Fruit fly (Drosophila melanogaster) whole organism, adult: Measurements from ENCODE around the gene CG4836.

ENCODE experiments used
- CG11617 ChIP-seq: fragments of 200-800 bp; sonication (Bioruptor generic); optimal IDR thresholded peaks from 2 replicates; lab custom pipeline; 2017; ENCODE audit warnings: mild to moderate bottlenecking, missing biosample characterization, missing genetic modification reagents, missing genetic modification characterization
- CG12768 ChIP-seq: fragments of 200-800 bp; sonication (Bioruptor generic); optimal IDR thresholded peaks from 2 replicates; lab custom pipeline; 2017; ENCODE audit warnings: missing biosample characterization, missing genetic modification characterization, mild to moderate bottlenecking, moderate library complexity, missing genetic modification reagents
- CG14711 ChIP-seq: fragments of 200-800 bp; sonication (Bioruptor generic); optimal IDR thresholded peaks from 2 replicates; lab custom pipeline; 2018; ENCODE audit warnings: missing biosample characterization, mild to moderate bottlenecking, missing genetic modification characterization, moderate library complexity
- CG1620 ChIP-seq: fragments of 200-800 bp; sonication (Bioruptor generic); optimal IDR thresholded peaks from 2 replicates; lab custom pipeline; 2016; ENCODE audit warnings: missing biosample characterization, missing genetic modification characterization
- CG33017 ChIP-seq: fragments of 200-800 bp; sonication (Bioruptor generic); optimal IDR thresholded peaks from 2 replicates; lab custom pipeline; 2018; ENCODE audit warnings: missing biosample characterization, mild to moderate bottlenecking, missing genetic modification characterization, moderate library complexity
- CG5204 ChIP-seq: fragments of 200-800 bp; sonication (Bioruptor generic); optimal IDR thresholded peaks from 2 replicates; lab custom pipeline; 2016; ENCODE audit warnings: missing biosample characterization, missing genetic modification characterization
- CG7045 ChIP-seq: fragments of 200-800 bp; sonication (Bioruptor generic); optimal IDR thresholded peaks from 2 replicates; lab custom pipeline; 2017; ENCODE audit warnings: missing biosample characterization, mild to moderate bottlenecking, missing genetic modification characterization
- CG7101 ChIP-seq: fragments of 200-800 bp; sonication (Bioruptor generic); optimal IDR thresholded peaks from 2 replicates; lab custom pipeline; 2018; ENCODE audit warnings: missing biosample characterization, mild to moderate bottlenecking, missing genetic modification characterization, moderate library complexity
- Clk ChIP-seq: fragments of 200-800 bp; sonication (Bioruptor generic); optimal IDR thresholded peaks from 2 replicates; lab custom pipeline; 2017; ENCODE audit warnings: missing biosample characterization, missing genetic modification characterization
- Crg-1 ChIP-seq: fragments of 200-800 bp; sonication (Bioruptor generic); optimal IDR thresholded peaks from 2 replicates; lab custom pipeline; 2016; ENCODE audit warnings: missing biosample characterization, missing genetic modification characterization
- Hr96 ChIP-seq: fragments of 200-800 bp; sonication (Bioruptor generic); optimal IDR thresholded peaks from 2 replicates; lab custom pipeline; 2016; ENCODE audit warnings: missing biosample characterization, missing genetic modification characterization
- Mnt ChIP-seq: fragments of 200-800 bp; sonication (Bioruptor generic); optimal IDR thresholded peaks from 2 replicates; lab custom pipeline; 2016; ENCODE audit warnings: missing biosample characterization, mild to moderate bottlenecking, missing genetic modification characterization
- bab1 ChIP-seq: fragments of 200-800 bp; sonication (Bioruptor generic); optimal IDR thresholded peaks from 3 replicates; lab custom pipeline; 2019; ENCODE audit warnings: missing biosample characterization, mild to moderate bottlenecking, missing genetic modification characterization, moderate library complexity
- cic ChIP-seq: fragments of 200-800 bp; sonication (Bioruptor generic); optimal IDR thresholded peaks from 2 replicates; lab custom pipeline; 2017; ENCODE audit warnings: missing biosample characterization, mild to moderate bottlenecking, missing genetic modification characterization, moderate library complexity
- cnc ChIP-seq, 2 experiments: fragments of >200 bp; optimal IDR thresholded peaks; 2 replicates each; lab custom pipeline; 2017
- kay ChIP-seq: fragments of 200-800 bp; sonication (Bioruptor generic); peaks from one replicate; lab custom pipeline; 2016; ENCODE audit warnings: missing biosample characterization, missing genetic modification characterization, borderline replicate concordance
- ovo ChIP-seq: fragments of 200-800 bp; sonication (Bioruptor generic); optimal IDR thresholded peaks from 2 replicates; lab custom pipeline; 2016; ENCODE audit warnings: missing biosample characterization, missing genetic modification characterization
- pad ChIP-seq: fragments of 200-800 bp; sonication (Bioruptor generic); optimal IDR thresholded peaks from 3 replicates; lab custom pipeline; 2017; ENCODE audit warnings: missing biosample characterization, missing genetic modification characterization, mild to moderate bottlenecking, moderate library complexity, missing genetic modification reagents
- tj ChIP-seq: fragments of 200-800 bp; sonication (Bioruptor generic); optimal IDR thresholded peaks from 3 replicates; lab custom pipeline; 2017; ENCODE audit warnings: missing biosample characterization, mild to moderate bottlenecking, missing genetic modification characterization, moderate library complexity
- toe ChIP-seq: fragments of 200-800 bp; sonication (Bioruptor generic); optimal IDR thresholded peaks from 2 replicates; lab custom pipeline; 2016; ENCODE audit warnings: missing biosample characterization, missing genetic modification characterization

Gene CG4836

DNA sequence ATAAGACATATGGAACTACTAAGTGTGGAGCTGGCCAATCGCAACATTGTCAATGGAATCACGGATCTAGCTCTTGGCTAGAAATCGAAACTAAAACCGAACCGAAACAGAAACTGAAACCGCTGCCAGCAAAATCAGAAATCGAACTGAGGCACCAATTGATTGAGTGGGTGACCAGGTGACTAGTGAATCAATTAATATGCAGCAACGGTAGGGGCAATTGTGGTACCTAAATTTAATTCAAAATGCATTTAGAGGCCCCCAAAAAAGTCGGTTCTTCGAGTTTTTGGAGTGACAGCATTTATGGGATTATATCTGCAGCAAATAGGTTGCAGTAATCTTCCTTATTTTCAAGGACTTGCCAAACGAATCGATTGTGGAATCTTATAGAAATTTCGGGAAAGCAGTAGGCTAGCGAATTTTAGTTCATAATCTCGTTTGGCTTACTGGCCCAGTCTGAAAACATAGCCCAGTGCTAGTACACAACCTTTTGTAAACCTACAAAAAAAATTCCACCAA, at the start of gene CG4836, which contains the start of gene CG17190:
CG4836 (plus strand) TSS at position 469 of the 519 bp plus-strand sequence.
CG17190 (minus strand) TSS at position 101 of the 519 bp plus-strand sequence.
- TF ChIP-seq pad (GFP tag; lab: Kevin White, UChicago) (no peak), Mnt (GFP tag; lab: Kevin White, UChicago) (no peak), CG1620 (GFP tag; lab: Kevin White, UChicago) (no peak), Clk (no peak), CG33017 (tag; lab: Kevin White, UChicago) (no peak), CG14711 (tag; lab: Kevin White, UChicago) (no peak), tj (GFP tag; lab: Kevin White, UChicago) (no peak), CG12768 (GFP tag; lab: Kevin White, UChicago) (no peak), toe (no peak), Crg-1 (no peak), CG5204 (no peak), Hr96 (GFP tag; lab: Kevin White, UChicago) (no peak), CG11617 (GFP tag; lab: Kevin White, UChicago) (no peak), ovo (no peak), CG7101 (tag; lab: Kevin White, UChicago) (no peak), kay (GFP tag; lab: Kevin White, UChicago) (no peak), cnc (optimal IDR thresholded peaks at IDR 0.05; lab: Kevin White, UChicago) (no peak), CG7045 (GFP tag; lab: Kevin White, UChicago) (no peak), bab1 (no peak)

dm6 chr3R:19968695-19969094, 45.0 kb upstream of the CG4836 start:
- TF ChIP-seq Mnt (GFP tag; lab: Kevin White, UChicago) (no peak), Crg-1 (no peak)

DNA sequence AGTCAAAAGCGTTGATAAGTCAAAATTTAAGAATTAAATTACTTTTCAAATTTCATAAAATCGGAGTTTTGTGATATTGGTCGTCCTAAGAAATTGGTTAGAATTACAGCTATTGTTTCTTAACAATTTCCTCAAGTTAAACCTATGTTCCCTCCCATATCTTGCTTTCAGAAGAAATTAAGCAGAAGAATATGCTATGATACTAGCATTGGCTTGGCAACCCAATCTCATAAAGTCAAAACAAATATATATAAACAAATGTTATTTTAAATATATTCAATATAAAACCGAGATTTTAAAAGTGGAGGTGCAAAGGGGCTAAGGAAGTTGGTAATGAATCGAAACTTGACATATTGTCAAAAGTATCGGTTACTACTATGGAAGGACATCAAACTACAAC, 41.1 kb upstream of the CG4836 start, which contains the start of gene CG31213:
CG31213 (plus strand) TSS at position 301 of the 400 bp plus-strand sequence.
- no peak for TF ChIP-seq ovo
- no peak for TF ChIP-seq cic (GFP tag; lab: Kevin White, UChicago)
- TF ChIP-seq Hr96 (GFP tag; lab: Kevin White, UChicago): no peak
- no peak for TF ChIP-seq CG7045 (GFP tag; lab: Kevin White, UChicago)

- TF ChIP-seq CG12768 (GFP tag; lab: Kevin White, UChicago) (no peak), cic (GFP tag; lab: Kevin White, UChicago) (no peak), CG1620 (GFP tag; lab: Kevin White, UChicago) (no peak)
Observed at dm6 chr3R:19985376-19985775, 28.3 kb upstream of the CG4836 start.

- no peak for TF ChIP-seq Clk
- TF ChIP-seq toe: no peak
- TF ChIP-seq CG14711 (tag; lab: Kevin White, UChicago): no peak
- no peak for TF ChIP-seq Mnt (GFP tag; lab: Kevin White, UChicago)
- TF ChIP-seq CG12768 (GFP tag; lab: Kevin White, UChicago): no peak
- no peak for TF ChIP-seq cic (GFP tag; lab: Kevin White, UChicago)
- no peak for TF ChIP-seq Crg-1
- no peak for TF ChIP-seq CG7101 (tag; lab: Kevin White, UChicago)
- no peak for TF ChIP-seq CG1620 (GFP tag; lab: Kevin White, UChicago)
- TF ChIP-seq cnc (optimal IDR thresholded peaks at IDR 0.05; lab: Kevin White, UChicago): no peak
- no peak for TF ChIP-seq CG5204
Observed at dm6 chr3R:19995408-19995807, 18.3 kb upstream of the CG4836 start.

dm6 chr3R:19996433-19996832, 17.2 kb upstream of the CG4836 start:
- TF ChIP-seq Mnt (GFP tag; lab: Kevin White, UChicago) (no peak), Clk (no peak), CG12768 (GFP tag; lab: Kevin White, UChicago) (no peak), bab1 (no peak), CG14711 (tag; lab: Kevin White, UChicago) (no peak), CG7045 (GFP tag; lab: Kevin White, UChicago) (no peak), cic (GFP tag; lab: Kevin White, UChicago) (no peak), cnc (optimal IDR thresholded peaks at IDR 0.05; lab: Kevin White, UChicago) (no peak), pad (GFP tag; lab: Kevin White, UChicago) (no peak), CG11617 (GFP tag; lab: Kevin White, UChicago) (no peak), Crg-1 (no peak), CG1620 (GFP tag; lab: Kevin White, UChicago) (no peak), ovo (no peak), CG33017 (tag; lab: Kevin White, UChicago) (no peak), CG5204 (no peak), Hr96 (GFP tag; lab: Kevin White, UChicago) (no peak), CG7101 (tag; lab: Kevin White, UChicago) (no peak), tj (GFP tag; lab: Kevin White, UChicago) (no peak), toe (no peak), kay (GFP tag; lab: Kevin White, UChicago) (no peak)

DNA sequence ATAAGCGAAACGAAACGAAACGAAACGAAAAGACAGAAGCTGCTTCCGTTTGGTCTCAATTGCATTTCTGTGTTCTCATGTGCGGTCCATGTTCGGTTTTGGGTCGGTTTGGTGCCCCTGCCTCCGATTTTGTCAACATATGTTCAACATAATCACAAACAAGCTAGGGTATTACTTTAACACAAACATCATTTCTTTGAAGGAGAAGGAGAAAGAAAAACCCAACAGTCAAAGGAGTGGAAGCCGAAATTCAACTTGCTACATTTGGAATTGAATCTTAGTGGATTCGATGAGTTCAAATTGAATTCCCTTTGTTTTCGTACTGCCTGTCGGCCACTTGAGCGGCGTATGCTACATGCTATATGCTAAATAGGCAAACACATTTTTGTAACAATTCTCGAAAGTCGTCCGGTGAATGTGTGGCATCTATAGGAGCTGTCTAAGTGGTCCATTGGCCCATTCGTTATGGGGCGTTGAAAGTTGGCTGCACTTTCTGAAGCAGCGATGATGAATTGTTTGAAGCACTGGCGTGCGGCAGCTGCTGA, 16.1 kb upstream of the CG4836 start:
- no peak for TF ChIP-seq Hr96 (GFP tag; lab: Kevin White, UChicago)
